Fruit fly (Drosophila melanogaster) whole organism, larva: Measurements from ENCODE around the gene CG14985.

Experiments
- noc ChIP-seq: fragments of 200-800 bp; sonication (Bioruptor generic); optimal IDR thresholded peaks from 3 replicates; lab custom pipeline; 2019; ENCODE audit warnings: missing biosample characterization, mild to moderate bottlenecking, missing genetic modification characterization, moderate library complexity

The CG14985 gene

DNA sequence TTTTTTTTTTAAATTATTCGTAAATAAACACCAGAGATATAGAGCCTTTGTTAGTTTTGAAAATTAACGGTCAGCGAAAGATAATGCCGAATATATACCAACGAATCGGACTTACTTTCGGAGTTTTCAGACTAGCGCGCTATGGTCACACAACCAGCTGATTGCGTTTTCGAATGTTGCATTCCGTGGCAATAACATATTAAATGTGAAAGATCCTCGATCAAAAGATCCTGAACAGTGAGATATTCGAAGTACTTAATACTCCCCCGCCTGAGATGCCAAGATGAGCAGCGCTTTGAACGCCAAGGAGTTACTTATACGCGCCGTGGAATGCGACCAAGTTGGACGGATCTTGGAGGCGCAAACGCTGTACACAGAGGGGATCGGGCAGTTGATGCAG is at the start of gene CG14985:
CG14985 (plus strand) TSS at position 159 of the 400 bp plus-strand sequence.
- TF ChIP-seq noc (tag; lab: Kevin White, UChicago) = no peak

DNA sequence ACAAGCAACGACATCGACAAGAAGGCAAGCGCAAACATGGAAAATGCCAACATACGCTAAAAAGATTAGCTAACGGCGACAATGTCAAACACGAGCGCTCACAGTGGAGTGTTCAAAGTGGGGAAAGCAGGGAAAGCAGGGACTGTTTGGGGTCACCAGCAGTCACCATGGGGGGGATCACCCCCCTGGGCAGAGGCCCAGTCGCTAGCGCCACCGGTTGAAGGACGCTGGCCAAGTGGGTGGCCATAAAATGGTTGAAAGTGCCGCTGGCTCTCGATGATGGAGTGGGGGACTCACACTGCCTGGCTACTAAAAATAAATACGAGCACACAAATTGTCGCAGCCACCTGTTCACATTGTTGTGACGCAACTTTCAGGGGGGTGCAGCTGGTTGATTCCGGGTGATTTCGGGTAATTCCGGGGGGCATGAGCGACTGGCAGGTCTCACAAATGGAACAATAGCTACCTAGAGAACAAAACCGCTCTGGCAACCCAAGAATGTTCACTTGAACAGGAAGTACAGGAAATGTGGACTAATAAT is 42.3 kb upstream of the CG14985 start:
- TF ChIP-seq noc (tag; lab: Kevin White, UChicago) = no peak

DNA sequence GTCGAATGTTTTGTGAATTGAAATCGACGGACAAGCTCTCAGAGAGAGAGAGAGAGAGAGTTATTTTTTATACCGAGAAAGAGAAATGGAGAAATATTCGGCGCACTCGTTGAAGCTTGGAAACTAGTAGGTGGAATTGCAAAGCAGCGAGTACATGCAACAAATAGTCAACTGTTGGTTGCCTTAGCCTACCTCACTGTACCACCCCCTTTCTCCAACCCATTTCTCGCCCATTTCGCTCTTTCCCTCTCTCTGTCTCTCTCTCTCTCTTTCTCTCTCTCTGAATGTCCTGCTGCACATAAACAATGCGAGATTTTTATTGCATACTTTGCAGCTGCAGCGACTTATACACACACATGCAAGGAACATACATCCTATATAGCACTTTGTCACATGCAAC is 39.3 kb upstream of the CG14985 start:
- no peak for TF ChIP-seq noc (tag; lab: Kevin White, UChicago)

DNA sequence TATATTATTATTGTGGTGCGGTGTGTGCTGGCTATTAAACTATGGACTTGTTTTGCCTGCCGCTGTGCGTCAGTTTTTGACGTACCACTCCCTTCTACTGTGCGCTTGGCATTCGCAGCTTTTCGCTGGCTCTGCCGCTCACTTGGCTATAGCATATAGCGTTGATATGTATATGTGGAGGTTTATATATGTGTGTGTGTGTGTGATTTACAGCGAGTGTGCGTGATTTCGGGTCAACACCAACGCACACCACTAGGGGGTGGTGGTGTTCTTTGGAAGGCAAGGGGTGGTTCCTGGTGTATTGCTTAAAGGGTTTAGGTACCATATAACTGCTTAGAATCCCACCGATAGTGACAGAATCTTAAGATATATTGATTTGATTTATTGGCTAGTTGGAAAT is 38.6 kb upstream of the CG14985 start, which contains the start of gene CG12605:
CG12605 (minus strand) TSS at position 101 of the 400 bp plus-strand sequence.
- no peak for TF ChIP-seq noc (tag; lab: Kevin White, UChicago)

- no peak for TF ChIP-seq noc (tag; lab: Kevin White, UChicago)
Observed at dm6 chr3L:3965102-3965501, 38.2 kb upstream of the CG14985 start.

DNA sequence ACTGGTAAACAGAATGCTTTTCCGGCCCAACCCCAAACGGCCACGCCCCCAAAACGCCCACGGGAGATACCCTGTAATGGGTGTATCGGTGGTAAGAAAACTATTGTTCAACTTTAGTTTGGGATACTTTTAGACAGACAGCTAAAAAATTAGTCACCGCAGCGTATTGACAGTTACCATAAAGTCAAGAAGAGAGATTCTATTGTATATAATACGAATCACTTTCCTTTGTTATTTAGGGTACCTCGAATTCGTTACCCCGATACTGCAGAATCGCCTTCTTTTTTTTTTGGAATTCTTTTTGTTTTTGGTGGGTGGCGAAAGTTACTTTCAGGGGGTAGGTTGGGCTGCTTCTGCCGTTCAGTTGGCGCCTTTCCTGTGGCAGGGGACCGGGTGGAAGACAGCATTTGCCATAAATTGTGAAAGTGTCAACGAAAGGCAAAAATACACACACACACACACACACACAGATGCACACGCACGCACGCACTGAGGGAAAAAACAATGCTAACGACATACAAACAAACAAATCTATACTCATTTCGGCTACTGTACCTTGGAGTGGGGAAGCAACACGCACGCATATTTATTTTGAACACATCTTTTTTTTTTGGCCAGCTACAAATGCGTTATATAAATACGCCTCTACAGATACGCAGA is 32.8 kb upstream of the CG14985 start:
- TF ChIP-seq noc (tag; lab: Kevin White, UChicago) = no peak

DNA sequence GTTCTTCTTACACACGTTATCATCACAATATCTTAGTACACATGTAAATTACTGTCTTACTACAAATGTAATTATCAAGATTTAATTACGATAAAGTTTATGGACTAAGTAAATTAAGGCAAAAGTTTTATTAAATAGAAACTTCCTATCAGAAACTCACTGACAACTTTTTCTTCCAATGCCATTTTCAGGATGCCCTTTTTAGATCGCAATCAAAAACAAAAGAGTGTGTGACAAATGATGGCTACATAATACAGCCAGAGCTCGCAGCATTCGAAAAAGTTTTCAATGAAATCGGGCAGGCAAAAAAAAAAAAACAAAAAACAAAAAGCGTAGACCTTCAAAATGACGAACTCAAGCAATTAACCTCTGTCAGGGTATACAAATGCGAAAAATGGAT is 30.7 kb upstream of the CG14985 start, which contains the start of gene CG43915:
CG43915 (plus strand) TSS at position 301 of the 400 bp plus-strand sequence.
- no peak for TF ChIP-seq noc (tag; lab: Kevin White, UChicago)

dm6 chr3L:3976438-3976837 is 26.8 kb upstream of the CG14985 start:
- TF ChIP-seq noc (tag; lab: Kevin White, UChicago) = no peak

DNA sequence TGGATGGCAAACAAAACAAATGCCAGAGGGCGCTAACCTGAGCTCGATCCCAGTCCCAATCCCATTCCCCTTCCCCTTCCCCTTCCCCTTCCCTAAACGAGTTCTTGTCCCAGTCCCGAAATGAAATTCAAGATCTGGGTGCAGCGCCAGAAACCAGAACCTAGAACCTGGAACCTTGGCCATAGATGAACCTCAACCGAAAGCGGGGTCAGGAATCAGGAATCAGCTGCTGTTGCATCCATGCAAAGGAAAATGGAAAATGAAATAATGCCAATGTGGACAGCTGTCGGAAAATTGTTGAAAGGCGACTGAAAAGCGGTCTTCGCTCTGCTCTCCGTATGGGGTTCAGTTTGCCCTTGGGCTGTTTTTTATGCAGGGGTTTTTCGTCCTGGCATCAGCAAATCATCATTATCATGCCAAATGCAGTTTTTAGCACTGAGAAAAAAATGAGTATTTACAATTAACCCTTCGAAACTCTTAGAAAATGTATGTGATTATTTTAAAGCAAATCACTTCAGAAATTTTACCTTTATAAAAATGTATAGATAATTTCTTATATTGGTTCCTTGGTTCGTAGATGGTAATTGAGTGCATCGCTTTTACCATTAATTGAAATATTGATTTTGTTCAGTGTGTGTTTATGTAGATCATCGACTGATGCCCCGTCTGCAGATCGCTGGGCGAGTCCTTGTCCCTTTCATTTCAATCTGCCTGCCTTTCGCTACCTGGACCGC is 25.5 kb upstream of the CG14985 start:
- no peak for TF ChIP-seq noc (tag; lab: Kevin White, UChicago)

DNA sequence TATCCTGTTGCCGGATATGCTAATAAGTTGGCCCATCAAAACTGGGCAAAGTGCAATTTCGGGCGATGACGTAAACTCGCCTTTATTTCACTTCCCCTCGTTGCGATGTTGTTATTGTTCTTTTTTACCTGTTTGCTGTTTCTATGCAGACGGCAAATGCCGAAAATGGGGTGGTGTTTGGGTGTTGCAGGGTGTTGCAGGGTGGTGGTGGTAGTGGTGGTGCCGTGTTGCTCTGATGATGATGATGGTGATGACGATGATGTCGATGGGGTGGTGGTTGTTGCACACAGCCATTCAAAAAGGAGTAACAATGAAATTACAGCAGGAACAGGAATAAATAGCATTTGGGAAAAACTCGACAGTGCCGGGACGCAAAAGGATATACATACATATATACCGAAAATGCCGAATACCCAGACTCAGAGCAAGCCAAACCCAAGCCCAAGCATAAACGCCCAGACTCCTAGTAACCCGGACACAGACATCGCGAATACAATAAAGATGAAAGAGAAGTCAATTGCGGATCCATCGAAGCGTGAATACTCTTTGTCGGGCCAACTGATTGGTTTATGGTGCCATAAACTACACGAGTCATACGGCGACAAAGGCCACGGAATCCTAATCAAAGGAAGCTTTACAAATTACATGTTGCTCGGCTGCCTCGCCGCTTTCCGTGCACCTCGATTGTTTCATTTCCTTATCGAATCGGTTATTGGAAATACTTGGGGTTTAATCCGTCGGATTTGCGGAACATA is 24.3 kb upstream of the CG14985 start:
- TF ChIP-seq noc (tag; lab: Kevin White, UChicago) = no peak

dm6 chr3L:3980027-3980426 is 23.2 kb upstream of the CG14985 start:
- no peak for TF ChIP-seq noc (tag; lab: Kevin White, UChicago)

DNA sequence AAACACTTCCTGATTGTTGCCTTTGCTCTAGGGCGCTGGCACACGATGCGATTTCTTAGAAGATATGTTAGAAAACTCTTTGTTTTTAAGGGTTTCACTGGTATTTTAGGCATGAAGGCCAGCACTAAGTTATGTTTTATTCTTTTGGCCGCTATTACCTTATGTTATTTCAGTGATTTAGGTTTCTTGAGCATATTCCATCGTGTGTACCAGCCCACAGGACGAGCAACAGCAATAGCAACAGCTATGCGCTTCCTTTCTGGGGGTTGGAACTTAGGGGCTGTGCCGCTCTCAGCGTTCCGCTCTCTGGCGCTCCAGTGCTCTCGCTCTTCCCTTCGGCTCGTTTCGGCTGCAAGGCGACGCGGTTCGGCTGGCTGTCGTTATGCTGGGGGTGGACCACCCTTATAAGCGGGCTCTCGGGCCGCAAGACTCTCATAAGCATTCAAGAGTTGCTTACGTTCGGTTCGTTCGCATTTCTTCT is 19.8 kb upstream of the CG14985 start, which contains the start of gene scrt:
scrt (plus strand) TSS at position 431 of the 481 bp plus-strand sequence.
- TF ChIP-seq noc (tag; lab: Kevin White, UChicago) = no peak

- TF ChIP-seq noc (tag; lab: Kevin White, UChicago) = no peak
Observed at dm6 chr3L:3995554-3995953, 7.7 kb upstream of the CG14985 start.

dm6 chr3L:4000711-4001110 is 2.6 kb upstream of the CG14985 start:
- TF ChIP-seq noc (tag; lab: Kevin White, UChicago) = no peak

dm6 chr3L:4001500-4001899 is 1.8 kb upstream of the CG14985 start:
- TF ChIP-seq noc (tag; lab: Kevin White, UChicago) = no peak

dm6 chr3L:4007256-4007655 is 4.0 kb downstream of the CG14985 start:
- TF ChIP-seq noc (tag; lab: Kevin White, UChicago) = no peak
